Worm (Caenorhabditis elegans) whole organism, L1 larva: ENCODE data around the gene F17C11.12.
A peak's percentile ranks its signal among the peaks of the same experiment; 100 is the strongest.

Experiments used
- C16A3.4 ChIP-seq: fragments of 150-350 bp; optimal IDR thresholded peaks from 2 replicates; lab custom pipeline; 2014; ENCODE audit warnings: missing biosample characterization, missing genetic modification characterization
- C34B4.2 ChIP-seq: sonication (generic microtip); optimal IDR thresholded peaks from 2 replicates; lab custom pipeline; 2017; ENCODE audit warnings: mild to moderate bottlenecking, missing genetic modification characterization, missing compliant biosample characterization
- F16B12.6 ChIP-seq: fragments of 150-350 bp; optimal IDR thresholded peaks from 2 replicates; lab custom pipeline; 2014; ENCODE audit warnings: missing biosample characterization, missing genetic modification characterization
- aha-1 ChIP-seq: fragments of 150-350 bp; optimal IDR thresholded peaks from 2 replicates; lab custom pipeline; 2014; ENCODE audit warnings: missing biosample characterization, missing genetic modification characterization
- alr-1 ChIP-seq: fragments of 200-800 bp; sonication (Bioruptor generic); optimal IDR thresholded peaks from 2 replicates; lab custom pipeline; 2018; ENCODE audit warnings: borderline replicate concordance, mild to moderate bottlenecking, missing genetic modification characterization, missing compliant biosample characterization
- ceh-8 ChIP-seq: fragments of 200-800 bp; sonication (Bioruptor generic); optimal IDR thresholded peaks from 2 replicates; lab custom pipeline; 2018; ENCODE audit warnings: mild to moderate bottlenecking, missing genetic modification characterization, moderate library complexity, missing compliant biosample characterization
- ceh-82 ChIP-seq, 3 experiments: fragments of 150-350 bp in 1 of 3; sonication (generic microtip) in 2 of 3; optimal IDR thresholded peaks; 2 replicates each; lab custom pipeline; 2014 to 2017; ENCODE audit warnings: missing biosample characterization in 3 of 3, missing genetic modification characterization in 3 of 3
- ceh-88 ChIP-seq: fragments of 200-800 bp; sonication (Bioruptor generic); IDR thresholded peaks from 2 replicates; pipeline ENCODE4 v1.3.6; 2022; ENCODE audit warnings: missing genetic modification characterization, missing compliant biosample characterization
- ceh-90 ChIP-seq: sonication (generic microtip); optimal IDR thresholded peaks from 2 replicates; lab custom pipeline; 2016; ENCODE audit warnings: missing genetic modification characterization, missing compliant biosample characterization
- ces-1 ChIP-seq: fragments of 150-350 bp; optimal IDR thresholded peaks from 2 replicates; lab custom pipeline; 2014; ENCODE audit warnings: missing biosample characterization, missing genetic modification reagents, missing genetic modification characterization
- dpl-1 ChIP-seq, 3 experiments: fragments of 150-350 bp in 2 of 3; sonication (generic microtip) in 1 of 3; optimal IDR thresholded peaks; 2 replicates each; lab custom pipeline; 2014 to 2017; ENCODE audit warnings: missing biosample characterization in 3 of 3, missing genetic modification characterization in 3 of 3, missing genetic modification reagents in 3 of 3
- egl-13 ChIP-seq: sonication (generic microtip); optimal IDR thresholded peaks from 2 replicates; lab custom pipeline; 2016; ENCODE audit warnings: missing genotype, missing genetic modification reagents, missing genetic modification characterization, missing compliant biosample characterization
- egl-27 ChIP-seq, 2 experiments: fragments of 150-350 bp in 1 of 2; sonication (generic microtip); optimal IDR thresholded peaks; 3 replicates each; lab custom pipeline; 2017 to 2018; ENCODE audit warnings: missing biosample characterization in 2 of 2, missing genetic modification characterization in 2 of 2, missing genetic modification reagents in 2 of 2
- elt-2 ChIP-seq: sonication (generic microtip); optimal IDR thresholded peaks from 2 replicates; lab custom pipeline; 2016; ENCODE audit warnings: missing genetic modification characterization, mild to moderate bottlenecking, inconsistent platforms, missing compliant biosample characterization, missing genetic modification reagents
- fkh-4 ChIP-seq: sonication (generic microtip); optimal IDR thresholded peaks from 2 replicates; lab custom pipeline; 2016; ENCODE audit warnings: missing compliant biosample characterization, missing genetic modification characterization, borderline replicate concordance
- fos-1 ChIP-seq: fragments of 150-350 bp; optimal IDR thresholded peaks from 2 replicates; lab custom pipeline; 2014; ENCODE audit warnings: missing biosample characterization, missing genetic modification characterization
- grh-1 ChIP-seq: fragments of 200-800 bp; sonication (Bioruptor generic); IDR thresholded peaks from 2 replicates; pipeline ENCODE4 v1.3.6; 2022; ENCODE audit warnings: missing genetic modification reagents, missing genetic modification characterization, missing compliant biosample characterization
- hlh-17 ChIP-seq: fragments of 200-800 bp; sonication (Bioruptor generic); optimal IDR thresholded peaks from 2 replicates; lab custom pipeline; 2018; ENCODE audit warnings: missing genetic modification characterization, mild to moderate bottlenecking, missing compliant biosample characterization, moderate library complexity, borderline replicate concordance
- hpl-2 ChIP-seq: fragments of 150-350 bp; optimal IDR thresholded peaks from 2 replicates; lab custom pipeline; 2014; ENCODE audit warnings: missing biosample characterization, missing genetic modification reagents, missing genetic modification characterization
- irx-1 ChIP-seq: sonication (generic microtip); optimal IDR thresholded peaks from 2 replicates; lab custom pipeline; 2016; ENCODE audit warnings: missing genetic modification characterization, missing compliant biosample characterization
- isw-1 ChIP-seq: fragments of 200-800 bp; sonication (Bioruptor generic); IDR thresholded peaks from 2 replicates; pipeline ENCODE4 v1.3.6; 2022; ENCODE audit warnings: missing genetic modification characterization, missing compliant biosample characterization
- lin-13 ChIP-seq: fragments of 150-350 bp; optimal IDR thresholded peaks from 2 replicates; lab custom pipeline; 2014; ENCODE audit warnings: missing biosample characterization, missing genetic modification reagents, missing genetic modification characterization
- lin-14 ChIP-seq: fragments of 200-800 bp; sonication (Bioruptor generic); optimal IDR thresholded peaks from 2 replicates; lab custom pipeline; 2018; ENCODE audit warnings: mild to moderate bottlenecking, missing genetic modification characterization, moderate library complexity, missing compliant biosample characterization
- lin-15B ChIP-seq: fragments of 150-350 bp; sonication (generic microtip); optimal IDR thresholded peaks from 3 replicates; lab custom pipeline; 2014; ENCODE audit warnings: missing biosample characterization, missing genetic modification characterization
- lin-35 ChIP-seq, 2 experiments: fragments of 150-350 bp; optimal IDR thresholded peaks; 2 replicates each; lab custom pipeline; 2014; ENCODE audit warnings: missing biosample characterization in 2 of 2, missing genetic modification characterization in 2 of 2, missing genetic modification reagents in 2 of 2
- lin-39 ChIP-seq: fragments of 150-350 bp; optimal IDR thresholded peaks from 2 replicates; lab custom pipeline; 2014; ENCODE audit warnings: missing biosample characterization, missing genetic modification reagents, missing genetic modification characterization
- lsy-2 ChIP-seq, 2 experiments: fragments of 150-350 bp; optimal IDR thresholded peaks; 2 replicates each; lab custom pipeline; 2014; ENCODE audit warnings: missing biosample characterization in 2 of 2, missing genetic modification characterization in 2 of 2
- mab-9 ChIP-seq: fragments of 200-800 bp; sonication (Bioruptor generic); IDR thresholded peaks from 2 replicates; pipeline ENCODE4 v1.3.6; 2022; ENCODE audit warnings: missing genetic modification reagents, missing genetic modification characterization, missing compliant biosample characterization
- mdl-1 ChIP-seq, 2 experiments: fragments of 150-350 bp; optimal IDR thresholded peaks; 2 replicates each; lab custom pipeline; 2014 to 2017; ENCODE audit warnings: missing biosample characterization in 2 of 2, missing genetic modification characterization in 2 of 2, inconsistent platforms in 1 of 2
- mep-1 ChIP-seq: fragments of 150-350 bp; optimal IDR thresholded peaks from 2 replicates; lab custom pipeline; 2014; ENCODE audit warnings: missing biosample characterization, missing genetic modification characterization
- nhr-28 ChIP-seq: fragments of 150-350 bp; optimal IDR thresholded peaks from 2 replicates; lab custom pipeline; 2014; ENCODE audit warnings: missing biosample characterization, missing genetic modification characterization
- nhr-47 ChIP-seq: sonication (generic microtip); optimal IDR thresholded peaks from 2 replicates; lab custom pipeline; 2016; ENCODE audit warnings: mild to moderate bottlenecking, missing genetic modification characterization, moderate library complexity, missing compliant biosample characterization
- nhr-71 ChIP-seq: sonication (generic microtip); optimal IDR thresholded peaks from 2 replicates; lab custom pipeline; 2016; ENCODE audit warnings: mild to moderate bottlenecking, missing genetic modification characterization, moderate library complexity, missing compliant biosample characterization
- nhr-77 ChIP-seq: fragments of 150-350 bp; optimal IDR thresholded peaks from 2 replicates; lab custom pipeline; 2014; ENCODE audit warnings: missing biosample characterization, missing genetic modification characterization
- nhr-85 ChIP-seq: sonication (generic microtip); peaks from one replicate; lab custom pipeline; 2016; ENCODE audit warnings: missing genetic modification characterization, inconsistent platforms, missing compliant biosample characterization
- pag-3 ChIP-seq: sonication (generic microtip); optimal IDR thresholded peaks from 2 replicates; lab custom pipeline; 2017; ENCODE audit warnings: missing genetic modification characterization, mild to moderate bottlenecking, missing compliant biosample characterization, antibody characterized with exemption, borderline replicate concordance; ENCODE audit not compliant: insufficient read depth
- rnt-1 ChIP-seq: sonication (generic microtip); optimal IDR thresholded peaks from 2 replicates; lab custom pipeline; 2016; ENCODE audit warnings: mild to moderate bottlenecking, missing genetic modification characterization, moderate library complexity, missing compliant biosample characterization
- skn-1 ChIP-seq: fragments of 150-350 bp; optimal IDR thresholded peaks from 2 replicates; lab custom pipeline; 2014; ENCODE audit warnings: missing biosample characterization, missing genetic modification characterization
- snu-23 ChIP-seq: sonication (generic microtip); optimal IDR thresholded peaks from 2 replicates; lab custom pipeline; 2016; ENCODE audit warnings: missing genetic modification characterization, missing compliant biosample characterization
- sox-4 ChIP-seq: sonication (generic microtip); optimal IDR thresholded peaks from 2 replicates; lab custom pipeline; 2016; ENCODE audit warnings: missing genetic modification characterization, missing compliant biosample characterization
- sptf-1 ChIP-seq: fragments of 150-350 bp; optimal IDR thresholded peaks from 2 replicates; lab custom pipeline; 2014; ENCODE audit warnings: missing biosample characterization, missing genetic modification characterization
- swsn-7 ChIP-seq: sonication (generic microtip); optimal IDR thresholded peaks from 2 replicates; lab custom pipeline; 2016; ENCODE audit warnings: missing genetic modification characterization, missing compliant biosample characterization
- tbx-2 ChIP-seq: sonication (generic microtip); optimal IDR thresholded peaks from 2 replicates; lab custom pipeline; 2016; ENCODE audit warnings: missing genetic modification characterization, missing compliant biosample characterization
- tlp-1 ChIP-seq: fragments of 150-350 bp; optimal IDR thresholded peaks from 2 replicates; lab custom pipeline; 2014; ENCODE audit warnings: missing biosample characterization, missing genetic modification characterization
- unc-130 ChIP-seq: fragments of 150-350 bp; optimal IDR thresholded peaks from 2 replicates; lab custom pipeline; 2017; ENCODE audit warnings: missing biosample characterization, missing genetic modification characterization, inconsistent platforms
- unc-30 ChIP-seq: sonication (generic microtip); optimal IDR thresholded peaks from 2 replicates; lab custom pipeline; 2017; ENCODE audit warnings: missing biosample characterization, missing genetic modification characterization
- unc-98 ChIP-seq: fragments of 200-800 bp; sonication (Bioruptor generic); IDR thresholded peaks from 2 replicates; pipeline ENCODE4 v1.3.6; 2022; ENCODE audit warnings: missing genetic modification characterization, missing compliant biosample characterization
- vab-15 ChIP-seq: sonication (generic microtip); optimal IDR thresholded peaks from 2 replicates; lab custom pipeline; 2017; ENCODE audit warnings: missing genotype, mild to moderate bottlenecking, missing genetic modification characterization, missing compliant biosample characterization
- zag-1 ChIP-seq: fragments of 150-350 bp; optimal IDR thresholded peaks from 2 replicates; lab custom pipeline; 2014; ENCODE audit warnings: missing biosample characterization, missing genetic modification characterization
- zip-4 ChIP-seq: fragments of 200-800 bp; sonication (Bioruptor generic); optimal IDR thresholded peaks from 2 replicates; lab custom pipeline; 2018; ENCODE audit warnings: mild to moderate bottlenecking, missing genetic modification characterization, moderate library complexity, missing compliant biosample characterization
- ztf-11 ChIP-seq, 2 experiments: sonication (generic microtip); optimal IDR thresholded peaks; 2 replicates each; lab custom pipeline; 2016 to 2017; ENCODE audit warnings: missing genetic modification characterization in 2 of 2, missing biosample characterization in 1 of 2, missing compliant biosample characterization in 1 of 2
- ztf-4 ChIP-seq: fragments of 150-350 bp; optimal IDR thresholded peaks from 2 replicates; lab custom pipeline; 2014; ENCODE audit warnings: missing biosample characterization, missing genetic modification characterization

Gene F17C11.12

ce11 chrV:10961448-10961870 is 24.7 kb upstream of the F17C11.12 start (continued):
- TF ChIP-seq fkh-4 (tag; lab: Kevin White, UChicago) (peak; percentile 68), mep-1 (tag; lab: Kevin White, UChicago) (no peak), ces-1 (GFP tag; lab: Kevin White, UChicago) (peak; percentile 64), lin-13 (GFP tag; lab: Kevin White, UChicago) (no peak), nhr-47 (tag; lab: Kevin White, UChicago) (peak; percentile 73), snu-23 (GFP tag; lab: Kevin White, UChicago) (peak; percentile 85), skn-1 (tag; lab: Kevin White, UChicago) (peak; percentile 37), zip-4 (GFP tag; lab: Kevin White, UChicago) (peak; percentile 18), ceh-82 (tag; optimal IDR thresholded peaks at IDR 0.05; lab: Kevin White, UChicago) (peak in 1 of 3 experiments; percentile 25), hlh-17 (GFP tag; lab: Kevin White, UChicago) (no peak), isw-1 (GFP tag; lab: Robert Waterston, UW) (peak; percentile 44), sptf-1 (tag; lab: Kevin White, UChicago) (no peak), egl-13 (tag; lab: Kevin White, UChicago) (peak; percentile 44), mab-9 (GFP tag; lab: Robert Waterston, UW) (0 out of 2 replicates have a peak, but pooled peaks have one; percentile 37), hpl-2 (GFP tag; lab: Kevin White, UChicago) (no peak), swsn-7 (peak; percentile 77), dpl-1 (GFP tag; optimal IDR thresholded peaks at IDR 0.05; lab: Kevin White, UChicago) (peak in 2 of 3 experiments; percentile 23 to 42), nhr-77 (peak; percentile 48), ceh-88 (GFP tag; lab: Robert Waterston, UW) (no peak), zag-1 (tag; lab: Kevin White, UChicago) (no peak), ceh-90 (no peak), pag-3 (peak; percentile 5), ztf-11 (tag; optimal IDR thresholded peaks at IDR 0.05; lab: Kevin White, UChicago) (peak in 1 of 2 experiments; percentile 18), lsy-2 (tag; optimal IDR thresholded peaks at IDR 0.05; lab: Kevin White, UChicago) (peak; percentile 46 to 61), fos-1 (tag; lab: Kevin White, UChicago) (no peak), nhr-28 (tag; lab: Kevin White, UChicago) (no peak), F16B12.6 (tag; lab: Kevin White, UChicago) (no peak), rnt-1 (tag; lab: Kevin White, UChicago) (peak; percentile 42), vab-15 (tag; lab: Kevin White, UChicago) (no peak), nhr-71 (tag; lab: Kevin White, UChicago) (peak; percentile 92), tlp-1 (tag; lab: Kevin White, UChicago) (no peak), C16A3.4 (tag; lab: Kevin White, UChicago) (peak; percentile 50), unc-130 (no peak), unc-30 (tag; lab: Kevin White, UChicago) (no peak), grh-1 (GFP tag; lab: Robert Waterston, UW) (no peak), ceh-8 (peak; percentile 74), mdl-1 (tag; optimal IDR thresholded peaks at IDR 0.05; lab: Kevin White, UChicago) (peak in 1 of 2 experiments; percentile 53), unc-98 (no peak), tbx-2 (tag; lab: Kevin White, UChicago) (peak; percentile 81), alr-1 (no peak), lin-39 (tag; lab: Kevin White, UChicago) (no peak), lin-14 (GFP tag; lab: Kevin White, UChicago) (peak; percentile 96), lin-35 (GFP tag; optimal IDR thresholded peaks at IDR 0.05; lab: Kevin White, UChicago) (peak; percentile 62 to 64), sox-4 (no peak), C34B4.2 (tag; lab: Kevin White, UChicago) (no peak), ztf-4 (peak; percentile 61), lin-15B (tag; lab: Kevin White, UChicago) (no peak), nhr-85 (peak; percentile 70), egl-27 (tag; optimal IDR thresholded peaks at IDR 0.05; lab: Kevin White, UChicago) (peak in 1 of 2 experiments; percentile 44), elt-2 (tag; lab: Kevin White, UChicago) (no peak), aha-1 (tag; lab: Kevin White, UChicago) (no peak), irx-1 (tag; lab: Kevin White, UChicago) (peak; percentile 72)
